Worm (Caenorhabditis elegans) whole organism, L1 larva: ENCODE data around the gene Y48A6B.7.
A peak's percentile ranks its signal among the peaks of the same experiment; 100 is the strongest.

ENCODE experiments used
- C16A3.4 ChIP-seq: fragments of 150-350 bp; optimal IDR thresholded peaks from 2 replicates; lab custom pipeline; 2014; ENCODE audit warnings: missing biosample characterization, missing genetic modification characterization
- F16B12.6 ChIP-seq: fragments of 150-350 bp; optimal IDR thresholded peaks from 2 replicates; lab custom pipeline; 2014; ENCODE audit warnings: missing biosample characterization, missing genetic modification characterization
- aha-1 ChIP-seq: fragments of 150-350 bp; optimal IDR thresholded peaks from 2 replicates; lab custom pipeline; 2014; ENCODE audit warnings: missing biosample characterization, missing genetic modification characterization
- ama-1 ChIP-seq: fragments of 150-350 bp; optimal IDR thresholded peaks from 2 replicates; lab custom pipeline; 2014
- blmp-1 ChIP-seq: fragments of 150-350 bp; optimal IDR thresholded peaks from 2 replicates; lab custom pipeline; 2014; ENCODE audit warnings: missing biosample characterization, missing genetic modification characterization
- ceh-63 ChIP-seq: fragments of 200-800 bp; sonication (Bioruptor generic); optimal IDR thresholded peaks from 2 replicates; lab custom pipeline; 2018; ENCODE audit warnings: mild to moderate bottlenecking, missing genetic modification characterization, missing compliant biosample characterization
- ceh-8 ChIP-seq: fragments of 200-800 bp; sonication (Bioruptor generic); optimal IDR thresholded peaks from 2 replicates; lab custom pipeline; 2018; ENCODE audit warnings: mild to moderate bottlenecking, missing genetic modification characterization, moderate library complexity, missing compliant biosample characterization
- ceh-90 ChIP-seq: sonication (generic microtip); optimal IDR thresholded peaks from 2 replicates; lab custom pipeline; 2016; ENCODE audit warnings: missing genetic modification characterization, missing compliant biosample characterization
- ces-1 ChIP-seq: fragments of 150-350 bp; optimal IDR thresholded peaks from 2 replicates; lab custom pipeline; 2014; ENCODE audit warnings: missing biosample characterization, missing genetic modification reagents, missing genetic modification characterization
- dpl-1 ChIP-seq, 3 experiments: fragments of 150-350 bp in 2 of 3; sonication (generic microtip) in 1 of 3; optimal IDR thresholded peaks; 2 replicates each; lab custom pipeline; 2014 to 2017; ENCODE audit warnings: missing biosample characterization in 3 of 3, missing genetic modification characterization in 3 of 3, missing genetic modification reagents in 3 of 3
- dsc-1 ChIP-seq: sonication (generic microtip); optimal IDR thresholded peaks from 2 replicates; lab custom pipeline; 2016; ENCODE audit warnings: mild to moderate bottlenecking, missing genetic modification characterization, missing compliant biosample characterization
- efl-1 ChIP-seq, 4 experiments: fragments of 150-350 bp; optimal IDR thresholded peaks in 3 of 4; peaks in 1 of 4; 1 replicate in 1 of 4; 2 replicates in 3 of 4; lab custom pipeline; 2014; ENCODE audit warnings: missing biosample characterization in 2 of 4, missing genetic modification characterization in 2 of 4, missing genetic modification reagents in 2 of 4
- egl-13 ChIP-seq: sonication (generic microtip); optimal IDR thresholded peaks from 2 replicates; lab custom pipeline; 2016; ENCODE audit warnings: missing genotype, missing genetic modification reagents, missing genetic modification characterization, missing compliant biosample characterization
- elt-2 ChIP-seq: sonication (generic microtip); optimal IDR thresholded peaks from 2 replicates; lab custom pipeline; 2016; ENCODE audit warnings: missing genetic modification characterization, mild to moderate bottlenecking, inconsistent platforms, missing compliant biosample characterization, missing genetic modification reagents
- elt-3 ChIP-seq, 6 experiments: fragments of 150-350 bp in 1 of 6; sonication (generic microtip); optimal IDR thresholded peaks; 2 replicates each; lab custom pipeline; 2017 to 2018; ENCODE audit warnings: missing biosample characterization in 6 of 6, missing genetic modification characterization in 6 of 6, inconsistent platforms in 1 of 6
- fkh-4 ChIP-seq: sonication (generic microtip); optimal IDR thresholded peaks from 2 replicates; lab custom pipeline; 2016; ENCODE audit warnings: missing compliant biosample characterization, missing genetic modification characterization, borderline replicate concordance
- fkh-8 ChIP-seq: sonication (generic microtip); optimal IDR thresholded peaks from 2 replicates; lab custom pipeline; 2016; ENCODE audit warnings: mild to moderate bottlenecking, missing genetic modification characterization, missing compliant biosample characterization
- grh-1 ChIP-seq: fragments of 200-800 bp; sonication (Bioruptor generic); IDR thresholded peaks from 2 replicates; pipeline ENCODE4 v1.3.6; 2022; ENCODE audit warnings: missing genetic modification reagents, missing genetic modification characterization, missing compliant biosample characterization
- hlh-17 ChIP-seq: fragments of 200-800 bp; sonication (Bioruptor generic); optimal IDR thresholded peaks from 2 replicates; lab custom pipeline; 2018; ENCODE audit warnings: missing genetic modification characterization, mild to moderate bottlenecking, missing compliant biosample characterization, moderate library complexity, borderline replicate concordance
- hpl-2 ChIP-seq: fragments of 150-350 bp; optimal IDR thresholded peaks from 2 replicates; lab custom pipeline; 2014; ENCODE audit warnings: missing biosample characterization, missing genetic modification reagents, missing genetic modification characterization
- isw-1 ChIP-seq: fragments of 200-800 bp; sonication (Bioruptor generic); IDR thresholded peaks from 2 replicates; pipeline ENCODE4 v1.3.6; 2022; ENCODE audit warnings: missing genetic modification characterization, missing compliant biosample characterization
- jun-1 ChIP-seq: fragments of 150-350 bp; optimal IDR thresholded peaks from 2 replicates; lab custom pipeline; 2014; ENCODE audit warnings: missing biosample characterization, missing genetic modification reagents, missing genetic modification characterization
- lin-13 ChIP-seq: fragments of 150-350 bp; optimal IDR thresholded peaks from 2 replicates; lab custom pipeline; 2014; ENCODE audit warnings: missing biosample characterization, missing genetic modification reagents, missing genetic modification characterization
- lin-14 ChIP-seq: fragments of 200-800 bp; sonication (Bioruptor generic); optimal IDR thresholded peaks from 2 replicates; lab custom pipeline; 2018; ENCODE audit warnings: mild to moderate bottlenecking, missing genetic modification characterization, moderate library complexity, missing compliant biosample characterization
- lin-35 ChIP-seq, 2 experiments: fragments of 150-350 bp; optimal IDR thresholded peaks; 2 replicates each; lab custom pipeline; 2014; ENCODE audit warnings: missing biosample characterization in 2 of 2, missing genetic modification characterization in 2 of 2, missing genetic modification reagents in 2 of 2
- lin-39 ChIP-seq: fragments of 150-350 bp; optimal IDR thresholded peaks from 2 replicates; lab custom pipeline; 2014; ENCODE audit warnings: missing biosample characterization, missing genetic modification reagents, missing genetic modification characterization
- lir-3 ChIP-seq: sonication (generic microtip); optimal IDR thresholded peaks from 2 replicates; lab custom pipeline; 2016; ENCODE audit warnings: mild to moderate bottlenecking, missing genetic modification characterization, moderate library complexity, missing compliant biosample characterization; ENCODE audit not compliant: poor library complexity
- mef-2 ChIP-seq: fragments of 150-350 bp; optimal IDR thresholded peaks from 2 replicates; lab custom pipeline; 2014; ENCODE audit warnings: missing biosample characterization, missing genetic modification characterization
- nhr-20 ChIP-seq: sonication (generic microtip); optimal IDR thresholded peaks from 2 replicates; lab custom pipeline; 2016; ENCODE audit warnings: mild to moderate bottlenecking, missing genetic modification characterization, missing compliant biosample characterization
- nhr-47 ChIP-seq: sonication (generic microtip); optimal IDR thresholded peaks from 2 replicates; lab custom pipeline; 2016; ENCODE audit warnings: mild to moderate bottlenecking, missing genetic modification characterization, moderate library complexity, missing compliant biosample characterization
- nhr-76 ChIP-seq: sonication (generic microtip); optimal IDR thresholded peaks from 2 replicates; lab custom pipeline; 2017; ENCODE audit warnings: missing biosample characterization, missing genetic modification characterization
- nhr-77 ChIP-seq: fragments of 150-350 bp; optimal IDR thresholded peaks from 2 replicates; lab custom pipeline; 2014; ENCODE audit warnings: missing biosample characterization, missing genetic modification characterization
- nhr-84 ChIP-seq: sonication (generic microtip); optimal IDR thresholded peaks from 2 replicates; lab custom pipeline; 2017; ENCODE audit warnings: missing biosample characterization, missing genetic modification characterization
- nhr-90 ChIP-seq: sonication (generic microtip); optimal IDR thresholded peaks from 2 replicates; lab custom pipeline; 2016; ENCODE audit warnings: mild to moderate bottlenecking, missing genetic modification characterization, missing compliant biosample characterization; ENCODE audit not compliant: poor library complexity
- pag-3 ChIP-seq: sonication (generic microtip); optimal IDR thresholded peaks from 2 replicates; lab custom pipeline; 2017; ENCODE audit warnings: missing genetic modification characterization, mild to moderate bottlenecking, missing compliant biosample characterization, antibody characterized with exemption, borderline replicate concordance; ENCODE audit not compliant: insufficient read depth
- pax-3 ChIP-seq: fragments of 200-800 bp; sonication (Bioruptor generic); optimal IDR thresholded peaks from 2 replicates; lab custom pipeline; 2018; ENCODE audit warnings: mild to moderate bottlenecking, missing genetic modification characterization, moderate library complexity, missing compliant biosample characterization
- pqm-1 ChIP-seq: sonication (generic microtip); optimal IDR thresholded peaks from 3 replicates; lab custom pipeline; 2017; ENCODE audit warnings: missing biosample characterization, missing genetic modification characterization
- rnt-1 ChIP-seq: sonication (generic microtip); optimal IDR thresholded peaks from 2 replicates; lab custom pipeline; 2016; ENCODE audit warnings: mild to moderate bottlenecking, missing genetic modification characterization, moderate library complexity, missing compliant biosample characterization
- skn-1 ChIP-seq: fragments of 150-350 bp; optimal IDR thresholded peaks from 2 replicates; lab custom pipeline; 2014; ENCODE audit warnings: missing biosample characterization, missing genetic modification characterization
- snu-23 ChIP-seq: sonication (generic microtip); optimal IDR thresholded peaks from 2 replicates; lab custom pipeline; 2016; ENCODE audit warnings: missing genetic modification characterization, missing compliant biosample characterization
- sox-4 ChIP-seq: sonication (generic microtip); optimal IDR thresholded peaks from 2 replicates; lab custom pipeline; 2016; ENCODE audit warnings: missing genetic modification characterization, missing compliant biosample characterization
- sptf-1 ChIP-seq: fragments of 150-350 bp; optimal IDR thresholded peaks from 2 replicates; lab custom pipeline; 2014; ENCODE audit warnings: missing biosample characterization, missing genetic modification characterization
- tlp-1 ChIP-seq: fragments of 150-350 bp; optimal IDR thresholded peaks from 2 replicates; lab custom pipeline; 2014; ENCODE audit warnings: missing biosample characterization, missing genetic modification characterization
- unc-62 ChIP-seq: fragments of 150-350 bp; optimal IDR thresholded peaks from 2 replicates; lab custom pipeline; 2014; ENCODE audit warnings: missing biosample characterization, missing genetic modification reagents, missing genetic modification characterization
- vab-15 ChIP-seq: sonication (generic microtip); optimal IDR thresholded peaks from 2 replicates; lab custom pipeline; 2017; ENCODE audit warnings: missing genotype, mild to moderate bottlenecking, missing genetic modification characterization, missing compliant biosample characterization
- xbp-1 ChIP-seq: sonication (generic microtip); optimal IDR thresholded peaks from 2 replicates; lab custom pipeline; 2016; ENCODE audit warnings: missing genetic modification characterization, missing compliant biosample characterization
- zip-4 ChIP-seq: fragments of 200-800 bp; sonication (Bioruptor generic); optimal IDR thresholded peaks from 2 replicates; lab custom pipeline; 2018; ENCODE audit warnings: mild to moderate bottlenecking, missing genetic modification characterization, moderate library complexity, missing compliant biosample characterization
- ztf-11 ChIP-seq, 2 experiments: sonication (generic microtip); optimal IDR thresholded peaks; 2 replicates each; lab custom pipeline; 2016 to 2017; ENCODE audit warnings: missing genetic modification characterization in 2 of 2, missing biosample characterization in 1 of 2, missing compliant biosample characterization in 1 of 2
- ztf-4 ChIP-seq: fragments of 150-350 bp; optimal IDR thresholded peaks from 2 replicates; lab custom pipeline; 2014; ENCODE audit warnings: missing biosample characterization, missing genetic modification characterization

Gene Y48A6B.7

DNA sequence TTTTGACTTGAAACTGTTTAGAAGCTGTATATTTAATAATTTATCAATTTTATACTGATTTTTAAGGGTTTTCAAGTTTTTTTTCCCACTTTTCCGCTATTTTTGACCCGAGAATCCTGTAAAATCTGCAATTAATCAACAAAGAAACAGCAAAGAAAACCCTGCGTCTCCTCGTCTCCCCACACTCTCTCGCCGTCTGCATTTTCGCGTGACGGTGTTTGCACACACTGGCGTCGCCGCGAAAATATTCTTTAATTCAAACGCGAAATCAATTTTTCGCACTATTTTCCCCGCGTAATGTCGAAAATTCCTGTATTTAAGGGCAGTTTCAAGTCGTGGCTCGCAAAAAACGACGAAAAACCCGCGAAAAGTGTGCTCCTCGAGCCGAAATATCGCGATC lies 36.9 kb upstream of the Y48A6B.7 start, which contains the start of gene rsa-2 (continued):
- TF ChIP-seq ztf-4 (tag; lab: Kevin White, UChicago) (no peak), ama-1 (lab: Kevin White, UChicago) (no peak), ztf-11 (tag; optimal IDR thresholded peaks at IDR 0.05; lab: Kevin White, UChicago) (peak in 1 of 2 experiments; percentile 41), C16A3.4 (no peak), nhr-84 (tag; lab: Kevin White, UChicago) (no peak), lir-3 (no peak), ceh-8 (GFP tag; lab: Kevin White, UChicago) (no peak), fkh-4 (tag; lab: Kevin White, UChicago) (peak; percentile 71), rnt-1 (tag; lab: Kevin White, UChicago) (peak; percentile 85), lin-14 (peak; percentile 53), ceh-63 (GFP tag; lab: Kevin White, UChicago) (no peak), hlh-17 (GFP tag; lab: Kevin White, UChicago) (no peak), xbp-1 (tag; lab: Kevin White, UChicago) (peak; percentile 55), ceh-90 (no peak), unc-62 (GFP tag; lab: Kevin White, UChicago) (no peak), F16B12.6 (tag; lab: Kevin White, UChicago) (peak; percentile 99), lin-39 (peak; percentile 14), efl-1 (optimal IDR thresholded peaks at IDR 0.05; lab: Kevin White, UChicago) (peak; percentile 82 to 95), efl-1 (GFP tag; optimal IDR thresholded peaks at IDR 0.05 in 1 of 2; lab: Kevin White, UChicago) (peak; percentile 96 to 100), lin-35 (GFP tag; optimal IDR thresholded peaks at IDR 0.05; lab: Kevin White, UChicago) (peak; percentile 90 to 96), mef-2 (tag; lab: Kevin White, UChicago) (no peak), aha-1 (no peak), grh-1 (GFP tag; lab: Robert Waterston, UW) (peak; percentile 44; the same call in 1 of the 2 replicates), pag-3 (tag; lab: Kevin White, UChicago) (no peak), jun-1 (tag; lab: Kevin White, UChicago) (peak; percentile 60), nhr-77 (no peak), egl-13 (tag; lab: Kevin White, UChicago) (peak; percentile 39), blmp-1 (no peak), pax-3 (tag; lab: Kevin White, UChicago) (peak; percentile 46), sox-4 (tag; lab: Kevin White, UChicago) (no peak), fkh-8 (peak; percentile 35)

DNA sequence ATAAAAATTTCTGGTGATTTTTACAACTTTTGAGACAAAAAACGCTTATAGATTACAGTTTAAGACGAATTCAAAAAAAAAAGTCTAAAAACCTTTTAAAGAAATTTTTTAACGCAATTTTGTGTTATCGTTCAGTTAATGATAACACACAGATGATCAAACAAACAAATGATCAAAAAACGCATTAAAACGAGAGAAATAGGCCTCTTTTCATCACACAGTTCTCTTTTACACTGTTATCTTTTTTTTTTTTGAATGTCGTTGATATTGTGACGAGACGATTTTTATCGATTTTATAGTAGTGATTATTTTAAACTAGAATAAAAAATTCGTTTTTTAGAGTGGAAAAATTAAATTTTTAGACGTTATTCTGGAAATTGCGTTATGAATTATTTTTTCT lies 33.4 kb upstream of the Y48A6B.7 start:
- no peak for TF ChIP-seq tlp-1 (tag; lab: Kevin White, UChicago)
- no peak for TF ChIP-seq sptf-1
- no peak for TF ChIP-seq grh-1 (GFP tag; lab: Robert Waterston, UW)
- no peak for TF ChIP-seq ces-1
- no peak for TF ChIP-seq lin-39
- no peak for TF ChIP-seq ceh-90
- no peak for TF ChIP-seq hpl-2 (GFP tag; lab: Kevin White, UChicago)
- peak; percentile 75 for TF ChIP-seq elt-2 (tag; lab: Kevin White, UChicago)
- no peak for TF ChIP-seq dsc-1 (tag; lab: Kevin White, UChicago)
- TF ChIP-seq xbp-1 (tag; lab: Kevin White, UChicago) = no peak
- TF ChIP-seq hlh-17 (GFP tag; lab: Kevin White, UChicago) = no peak
- TF ChIP-seq vab-15 = no peak
- TF ChIP-seq skn-1 = no peak
- no peak for TF ChIP-seq efl-1 (optimal IDR thresholded peaks at IDR 0.05; lab: Kevin White, UChicago)
- TF ChIP-seq efl-1 (GFP tag; optimal IDR thresholded peaks at IDR 0.05 in 1 of 2; lab: Kevin White, UChicago) = peak in 1 of 2 experiments; percentile 19
- no peak for TF ChIP-seq zip-4
- TF ChIP-seq nhr-90 (tag; lab: Kevin White, UChicago) = no peak
- TF ChIP-seq ceh-8 (GFP tag; lab: Kevin White, UChicago) = no peak
- TF ChIP-seq nhr-76 (tag; lab: Kevin White, UChicago) = no peak
- peak in 1 of 2 experiments; percentile 37 for TF ChIP-seq lin-35 (GFP tag; optimal IDR thresholded peaks at IDR 0.05; lab: Kevin White, UChicago)
- peak; percentile 3 for TF ChIP-seq pqm-1
- no peak for TF ChIP-seq unc-62 (GFP tag; lab: Kevin White, UChicago)
- no peak for TF ChIP-seq ama-1 (lab: Kevin White, UChicago)
- TF ChIP-seq elt-3 (tag; optimal IDR thresholded peaks at IDR 0.05; lab: Kevin White, UChicago) = peak in 1 of 6 experiments; percentile 49
- TF ChIP-seq lin-14 = peak; percentile 45
- TF ChIP-seq isw-1 (GFP tag; lab: Robert Waterston, UW) = no peak
- TF ChIP-seq lin-13 = no peak
- TF ChIP-seq nhr-47 (tag; lab: Kevin White, UChicago) = no peak
- no peak for TF ChIP-seq ceh-63 (GFP tag; lab: Kevin White, UChicago)
- TF ChIP-seq nhr-20 = no peak
- peak in 2 of 3 experiments; percentile 1 to 15 for TF ChIP-seq dpl-1 (GFP tag; optimal IDR thresholded peaks at IDR 0.05; lab: Kevin White, UChicago)
- TF ChIP-seq snu-23 (GFP tag; lab: Kevin White, UChicago) = peak; percentile 8
- TF ChIP-seq blmp-1 = no peak
